Fruit fly (Drosophila melanogaster) whole organism, adult: Measurements from ENCODE around the gene PolE1.

Experiments
- CG11617 ChIP-seq: fragments of 200-800 bp; sonication (Bioruptor generic); optimal IDR thresholded peaks from 2 replicates; lab custom pipeline; 2017; ENCODE audit warnings: mild to moderate bottlenecking, missing biosample characterization, missing genetic modification reagents, missing genetic modification characterization
- CG12768 ChIP-seq: fragments of 200-800 bp; sonication (Bioruptor generic); optimal IDR thresholded peaks from 2 replicates; lab custom pipeline; 2017; ENCODE audit warnings: missing biosample characterization, missing genetic modification characterization, mild to moderate bottlenecking, moderate library complexity, missing genetic modification reagents
- CG14711 ChIP-seq: fragments of 200-800 bp; sonication (Bioruptor generic); optimal IDR thresholded peaks from 2 replicates; lab custom pipeline; 2018; ENCODE audit warnings: missing biosample characterization, mild to moderate bottlenecking, missing genetic modification characterization, moderate library complexity
- CG1620 ChIP-seq: fragments of 200-800 bp; sonication (Bioruptor generic); optimal IDR thresholded peaks from 2 replicates; lab custom pipeline; 2016; ENCODE audit warnings: missing biosample characterization, missing genetic modification characterization
- CG33017 ChIP-seq: fragments of 200-800 bp; sonication (Bioruptor generic); optimal IDR thresholded peaks from 2 replicates; lab custom pipeline; 2018; ENCODE audit warnings: missing biosample characterization, mild to moderate bottlenecking, missing genetic modification characterization, moderate library complexity
- CG5204 ChIP-seq: fragments of 200-800 bp; sonication (Bioruptor generic); optimal IDR thresholded peaks from 2 replicates; lab custom pipeline; 2016; ENCODE audit warnings: missing biosample characterization, missing genetic modification characterization
- CG7045 ChIP-seq: fragments of 200-800 bp; sonication (Bioruptor generic); optimal IDR thresholded peaks from 2 replicates; lab custom pipeline; 2017; ENCODE audit warnings: missing biosample characterization, mild to moderate bottlenecking, missing genetic modification characterization
- CG7101 ChIP-seq: fragments of 200-800 bp; sonication (Bioruptor generic); optimal IDR thresholded peaks from 2 replicates; lab custom pipeline; 2018; ENCODE audit warnings: missing biosample characterization, mild to moderate bottlenecking, missing genetic modification characterization, moderate library complexity
- Clk ChIP-seq: fragments of 200-800 bp; sonication (Bioruptor generic); optimal IDR thresholded peaks from 2 replicates; lab custom pipeline; 2017; ENCODE audit warnings: missing biosample characterization, missing genetic modification characterization
- Crg-1 ChIP-seq: fragments of 200-800 bp; sonication (Bioruptor generic); optimal IDR thresholded peaks from 2 replicates; lab custom pipeline; 2016; ENCODE audit warnings: missing biosample characterization, missing genetic modification characterization
- Hr96 ChIP-seq: fragments of 200-800 bp; sonication (Bioruptor generic); optimal IDR thresholded peaks from 2 replicates; lab custom pipeline; 2016; ENCODE audit warnings: missing biosample characterization, missing genetic modification characterization
- Mnt ChIP-seq: fragments of 200-800 bp; sonication (Bioruptor generic); optimal IDR thresholded peaks from 2 replicates; lab custom pipeline; 2016; ENCODE audit warnings: missing biosample characterization, mild to moderate bottlenecking, missing genetic modification characterization
- bab1 ChIP-seq: fragments of 200-800 bp; sonication (Bioruptor generic); optimal IDR thresholded peaks from 3 replicates; lab custom pipeline; 2019; ENCODE audit warnings: missing biosample characterization, mild to moderate bottlenecking, missing genetic modification characterization, moderate library complexity
- cic ChIP-seq: fragments of 200-800 bp; sonication (Bioruptor generic); optimal IDR thresholded peaks from 2 replicates; lab custom pipeline; 2017; ENCODE audit warnings: missing biosample characterization, mild to moderate bottlenecking, missing genetic modification characterization, moderate library complexity
- cnc ChIP-seq, 2 experiments: fragments of >200 bp; optimal IDR thresholded peaks; 2 replicates each; lab custom pipeline; 2017
- kay ChIP-seq: fragments of 200-800 bp; sonication (Bioruptor generic); peaks from one replicate; lab custom pipeline; 2016; ENCODE audit warnings: missing biosample characterization, missing genetic modification characterization, borderline replicate concordance
- ovo ChIP-seq: fragments of 200-800 bp; sonication (Bioruptor generic); optimal IDR thresholded peaks from 2 replicates; lab custom pipeline; 2016; ENCODE audit warnings: missing biosample characterization, missing genetic modification characterization
- pad ChIP-seq: fragments of 200-800 bp; sonication (Bioruptor generic); optimal IDR thresholded peaks from 3 replicates; lab custom pipeline; 2017; ENCODE audit warnings: missing biosample characterization, missing genetic modification characterization, mild to moderate bottlenecking, moderate library complexity, missing genetic modification reagents
- tj ChIP-seq: fragments of 200-800 bp; sonication (Bioruptor generic); optimal IDR thresholded peaks from 3 replicates; lab custom pipeline; 2017; ENCODE audit warnings: missing biosample characterization, mild to moderate bottlenecking, missing genetic modification characterization, moderate library complexity
- toe ChIP-seq: fragments of 200-800 bp; sonication (Bioruptor generic); optimal IDR thresholded peaks from 2 replicates; lab custom pipeline; 2016; ENCODE audit warnings: missing biosample characterization, missing genetic modification characterization

The PolE1 gene

dm6 chr3R:23306828-23307227 lies 41.1 kb upstream of the PolE1 start:
- TF ChIP-seq CG11617 (GFP tag; lab: Kevin White, UChicago) (no peak), CG5204 (no peak), Mnt (GFP tag; lab: Kevin White, UChicago) (no peak), CG1620 (GFP tag; lab: Kevin White, UChicago) (no peak), Crg-1 (GFP tag; lab: Kevin White, UChicago) (no peak), pad (GFP tag; lab: Kevin White, UChicago) (no peak), CG33017 (tag; lab: Kevin White, UChicago) (no peak), cnc (optimal IDR thresholded peaks at IDR 0.05; lab: Kevin White, UChicago) (no peak), CG12768 (GFP tag; lab: Kevin White, UChicago) (no peak), kay (GFP tag; lab: Kevin White, UChicago) (no peak), toe (no peak), Hr96 (GFP tag; lab: Kevin White, UChicago) (no peak), CG14711 (no peak)

dm6 chr3R:23309690-23310089 lies 38.2 kb upstream of the PolE1 start:
- TF ChIP-seq pad (GFP tag; lab: Kevin White, UChicago) (no peak), bab1 (GFP tag; lab: Kevin White, UChicago) (no peak), CG5204 (no peak), CG12768 (GFP tag; lab: Kevin White, UChicago) (no peak), CG11617 (GFP tag; lab: Kevin White, UChicago) (no peak), CG7101 (tag; lab: Kevin White, UChicago) (no peak), CG14711 (no peak)

dm6 chr3R:23310151-23310550 lies 37.8 kb upstream of the PolE1 start:
- TF ChIP-seq tj (GFP tag; lab: Kevin White, UChicago) (no peak), CG33017 (tag; lab: Kevin White, UChicago) (no peak), Crg-1 (GFP tag; lab: Kevin White, UChicago) (no peak), Mnt (GFP tag; lab: Kevin White, UChicago) (no peak), CG11617 (GFP tag; lab: Kevin White, UChicago) (no peak), ovo (GFP tag; lab: Kevin White, UChicago) (no peak), CG1620 (GFP tag; lab: Kevin White, UChicago) (no peak), CG12768 (GFP tag; lab: Kevin White, UChicago) (no peak), Clk (GFP tag; lab: Kevin White, UChicago) (no peak), Hr96 (GFP tag; lab: Kevin White, UChicago) (no peak), CG7101 (tag; lab: Kevin White, UChicago) (no peak), bab1 (GFP tag; lab: Kevin White, UChicago) (no peak), toe (no peak), CG5204 (no peak)

DNA sequence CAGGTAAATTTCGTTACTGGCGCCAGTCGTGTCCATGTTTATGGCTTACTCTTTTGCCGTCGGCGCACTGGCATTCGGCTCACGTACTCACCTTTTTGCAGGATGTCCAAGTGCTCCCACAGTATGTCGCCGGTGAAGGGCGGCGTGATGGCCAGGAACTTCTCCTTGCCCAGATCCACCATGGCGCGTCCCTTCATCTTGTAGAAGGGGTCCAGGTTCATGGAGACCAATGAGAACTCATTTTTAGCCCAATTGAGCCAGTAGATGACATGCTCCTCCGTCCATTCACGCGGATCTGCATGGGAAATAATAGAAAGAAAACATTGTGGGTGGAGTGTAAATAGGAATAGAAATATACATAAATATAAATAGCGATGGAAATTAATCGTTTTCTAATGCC lies 35.1 kb upstream of the PolE1 start:
- TF ChIP-seq toe, result no peak
- no peak for TF ChIP-seq bab1 (GFP tag; lab: Kevin White, UChicago)
- TF ChIP-seq Hr96 (GFP tag; lab: Kevin White, UChicago), result no peak
- TF ChIP-seq ovo (GFP tag; lab: Kevin White, UChicago), result no peak
- TF ChIP-seq CG12768 (GFP tag; lab: Kevin White, UChicago), result no peak
- no peak for TF ChIP-seq pad (GFP tag; lab: Kevin White, UChicago)
- TF ChIP-seq CG7045 (GFP tag; lab: Kevin White, UChicago), result no peak
- no peak for TF ChIP-seq kay (GFP tag; lab: Kevin White, UChicago)

- TF ChIP-seq CG11617 (GFP tag; lab: Kevin White, UChicago) (no peak), Mnt (GFP tag; lab: Kevin White, UChicago) (peak; percentile 4), CG7045 (GFP tag; lab: Kevin White, UChicago) (peak; percentile 7), cic (peak; percentile 99), CG1620 (GFP tag; lab: Kevin White, UChicago) (no peak), CG7101 (tag; lab: Kevin White, UChicago) (no peak), CG12768 (GFP tag; lab: Kevin White, UChicago) (peak; percentile 17), CG14711 (no peak), CG33017 (tag; lab: Kevin White, UChicago) (peak; percentile 16)
These were observed 33.6 kb upstream of the PolE1 start for dm6 chr3R:23314332-23314731.

- no peak for TF ChIP-seq CG14711
- no peak for TF ChIP-seq toe
- TF ChIP-seq cic, result peak; percentile 79
- TF ChIP-seq CG5204, result no peak
These were observed 32.7 kb upstream of the PolE1 start for dm6 chr3R:23315221-23315620.

DNA sequence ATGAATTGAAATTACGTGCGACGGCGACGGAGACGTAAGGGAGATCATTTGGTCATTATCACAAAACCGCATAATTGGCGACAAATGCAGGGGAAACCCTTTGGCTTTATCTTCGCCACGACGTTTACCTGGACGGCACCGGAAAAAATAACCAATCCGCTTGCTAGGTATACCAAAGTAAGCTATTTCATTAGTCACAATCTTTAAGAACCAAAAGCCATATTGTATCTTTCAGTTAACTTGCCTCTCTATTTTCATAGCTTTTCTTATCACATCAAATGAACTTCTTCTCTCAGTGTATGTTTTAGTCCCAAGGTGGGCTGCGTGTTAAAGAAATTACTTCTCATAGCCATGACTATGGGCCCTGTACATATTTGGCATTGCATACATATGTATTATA lies 32.3 kb upstream of the PolE1 start:
- TF ChIP-seq Mnt (GFP tag; lab: Kevin White, UChicago) (no peak), pad (GFP tag; lab: Kevin White, UChicago) (no peak), CG1620 (GFP tag; lab: Kevin White, UChicago) (no peak), Crg-1 (GFP tag; lab: Kevin White, UChicago) (no peak), bab1 (GFP tag; lab: Kevin White, UChicago) (no peak), cic (no peak), toe (no peak), ovo (GFP tag; lab: Kevin White, UChicago) (no peak), kay (GFP tag; lab: Kevin White, UChicago) (no peak), CG7045 (GFP tag; lab: Kevin White, UChicago) (no peak), cnc (optimal IDR thresholded peaks at IDR 0.05; lab: Kevin White, UChicago) (no peak), Clk (GFP tag; lab: Kevin White, UChicago) (no peak), CG33017 (tag; lab: Kevin White, UChicago) (no peak), tj (GFP tag; lab: Kevin White, UChicago) (no peak), CG12768 (GFP tag; lab: Kevin White, UChicago) (no peak), Hr96 (GFP tag; lab: Kevin White, UChicago) (no peak), CG5204 (no peak)
